Worm (Caenorhabditis elegans) whole organism, L2 larva: Measurements from ENCODE around the gene Y60A3A.23.

ENCODE experiments used
- C34F6.9 ChIP-seq: fragments of 150-350 bp; optimal IDR thresholded peaks from 2 replicates; lab custom pipeline; 2014; ENCODE audit warnings: missing biosample characterization, missing genetic modification characterization
- R02D3.7 ChIP-seq: fragments of 150-350 bp; optimal IDR thresholded peaks from 2 replicates; lab custom pipeline; 2014; ENCODE audit warnings: missing biosample characterization, missing genetic modification characterization
- Y55F3AM.14 ChIP-seq: fragments of 200-800 bp; sonication (Bioruptor generic); optimal IDR thresholded peaks from 2 replicates; lab custom pipeline; 2018; ENCODE audit warnings: mild to moderate bottlenecking, missing genetic modification characterization, missing compliant biosample characterization
- ZK546.5 ChIP-seq: sonication (generic microtip); optimal IDR thresholded peaks from 2 replicates; lab custom pipeline; 2017; ENCODE audit warnings: missing biosample characterization, missing genetic modification characterization
- alr-1 ChIP-seq: fragments of 150-350 bp; optimal IDR thresholded peaks from 2 replicates; lab custom pipeline; 2014; ENCODE audit warnings: missing biosample characterization, missing genetic modification characterization
- aly-2 ChIP-seq: fragments of 150-350 bp; optimal IDR thresholded peaks from 2 replicates; lab custom pipeline; 2014; ENCODE audit warnings: missing biosample characterization, missing genetic modification characterization
- ama-1 ChIP-seq: fragments of 150-350 bp; optimal IDR thresholded peaks from 2 replicates; lab custom pipeline; 2018; ENCODE audit warnings: inconsistent platforms
- ceh-16 ChIP-seq: fragments of 150-350 bp; optimal IDR thresholded peaks from 2 replicates; lab custom pipeline; 2014; ENCODE audit warnings: missing biosample characterization, missing genetic modification characterization
- ceh-82 ChIP-seq: fragments of 150-350 bp; optimal IDR thresholded peaks from 2 replicates; lab custom pipeline; 2014; ENCODE audit warnings: missing biosample characterization, missing genetic modification characterization
- crh-2 ChIP-seq: sonication (generic microtip); optimal IDR thresholded peaks from 2 replicates; lab custom pipeline; 2017; ENCODE audit warnings: missing biosample characterization, missing genetic modification characterization
- dmd-4 ChIP-seq: sonication (generic microtip); optimal IDR thresholded peaks from 2 replicates; lab custom pipeline; 2017; ENCODE audit warnings: missing biosample characterization, missing genetic modification characterization
- egl-27 ChIP-seq: sonication (generic microtip); optimal IDR thresholded peaks from 3 replicates; lab custom pipeline; 2017; ENCODE audit warnings: missing biosample characterization, missing genetic modification reagents, missing genetic modification characterization
- elt-3 ChIP-seq: sonication (generic microtip); optimal IDR thresholded peaks from 2 replicates; lab custom pipeline; 2017; ENCODE audit warnings: missing biosample characterization, missing genetic modification characterization
- gmeb-1 ChIP-seq: fragments of 150-350 bp; optimal IDR thresholded peaks from 2 replicates; lab custom pipeline; 2014; ENCODE audit warnings: missing biosample characterization, missing genetic modification characterization
- lin-11 ChIP-seq: fragments of 150-350 bp; sonication (generic microtip); optimal IDR thresholded peaks from 2 replicates; lab custom pipeline; 2014; ENCODE audit warnings: missing biosample characterization, missing genetic modification characterization, inconsistent platforms, mixed read lengths
- lin-13 ChIP-seq: fragments of 150-350 bp; optimal IDR thresholded peaks from 2 replicates; lab custom pipeline; 2014; ENCODE audit warnings: missing biosample characterization, missing genetic modification reagents, missing genetic modification characterization
- lsy-2 ChIP-seq, 2 experiments: fragments of 150-350 bp in 1 of 2; sonication (generic microtip) in 1 of 2; optimal IDR thresholded peaks; 2 replicates each; lab custom pipeline; 2014 to 2017; ENCODE audit warnings: missing biosample characterization in 2 of 2, missing genetic modification characterization in 2 of 2
- mab-5 ChIP-seq: fragments of 150-350 bp; optimal IDR thresholded peaks from 2 replicates; lab custom pipeline; 2014; ENCODE audit warnings: missing biosample characterization, missing genetic modification characterization
- mbf-1 ChIP-seq: sonication (generic microtip); optimal IDR thresholded peaks from 2 replicates; lab custom pipeline; 2017; ENCODE audit warnings: missing biosample characterization, missing genetic modification characterization
- mdl-1 ChIP-seq, 2 experiments: fragments of 150-350 bp in 1 of 2; sonication (generic microtip) in 1 of 2; optimal IDR thresholded peaks; 2 replicates each; lab custom pipeline; 2017; ENCODE audit warnings: missing biosample characterization in 2 of 2, missing genetic modification characterization in 2 of 2
- nhr-11 ChIP-seq: fragments of 150-350 bp; optimal IDR thresholded peaks from 2 replicates; lab custom pipeline; 2014; ENCODE audit warnings: missing biosample characterization, missing genetic modification characterization
- nhr-12 ChIP-seq: fragments of 150-350 bp; optimal IDR thresholded peaks from 2 replicates; lab custom pipeline; 2014; ENCODE audit warnings: missing biosample characterization, missing genetic modification characterization
- nhr-129 ChIP-seq: fragments of 150-350 bp; optimal IDR thresholded peaks from 2 replicates; lab custom pipeline; 2014; ENCODE audit warnings: missing biosample characterization, missing genetic modification characterization
- nhr-23 ChIP-seq: fragments of 150-350 bp; optimal IDR thresholded peaks from 2 replicates; lab custom pipeline; 2014; ENCODE audit warnings: missing biosample characterization, missing genetic modification reagents, missing genetic modification characterization
- nhr-25 ChIP-seq: fragments of 150-350 bp; sonication (generic microtip); optimal IDR thresholded peaks from 3 replicates; lab custom pipeline; 2014; ENCODE audit warnings: missing biosample characterization, missing genetic modification characterization
- nhr-6 ChIP-seq: fragments of 150-350 bp; optimal IDR thresholded peaks from 2 replicates; lab custom pipeline; 2014; ENCODE audit warnings: missing biosample characterization, missing genetic modification characterization
- sem-4 ChIP-seq: fragments of 150-350 bp; optimal IDR thresholded peaks from 2 replicates; lab custom pipeline; 2014; ENCODE audit warnings: missing biosample characterization, missing genetic modification reagents, missing genetic modification characterization
- skn-1 ChIP-seq: sonication (generic microtip); optimal IDR thresholded peaks from 2 replicates; lab custom pipeline; 2017; ENCODE audit warnings: missing biosample characterization, missing genetic modification characterization
- sma-3 ChIP-seq: sonication (generic microtip); optimal IDR thresholded peaks from 2 replicates; lab custom pipeline; 2016; ENCODE audit warnings: missing genetic modification reagents, missing genetic modification characterization, missing compliant biosample characterization
- unc-39 ChIP-seq: fragments of 150-350 bp; optimal IDR thresholded peaks from 2 replicates; lab custom pipeline; 2014; ENCODE audit warnings: missing biosample characterization, missing genetic modification characterization
- unc-55 ChIP-seq: fragments of 150-350 bp; sonication (generic microtip); optimal IDR thresholded peaks from 3 replicates; lab custom pipeline; 2014; ENCODE audit warnings: missing biosample characterization, missing genetic modification reagents, missing genetic modification characterization
- unc-62 ChIP-seq: fragments of 150-350 bp; optimal IDR thresholded peaks from 2 replicates; lab custom pipeline; 2014; ENCODE audit warnings: missing biosample characterization, missing genetic modification reagents, missing genetic modification characterization
- ztf-1 ChIP-seq: fragments of 200-800 bp; sonication (Bioruptor generic); conservative IDR thresholded peaks from 2 replicates; pipeline ENCODE4 v1.3.6; 2022; ENCODE audit warnings: missing genetic modification characterization, missing compliant biosample characterization
- ztf-4 ChIP-seq: fragments of 150-350 bp; optimal IDR thresholded peaks from 2 replicates; lab custom pipeline; 2014; ENCODE audit warnings: missing biosample characterization, missing genetic modification characterization

Gene Y60A3A.23

DNA sequence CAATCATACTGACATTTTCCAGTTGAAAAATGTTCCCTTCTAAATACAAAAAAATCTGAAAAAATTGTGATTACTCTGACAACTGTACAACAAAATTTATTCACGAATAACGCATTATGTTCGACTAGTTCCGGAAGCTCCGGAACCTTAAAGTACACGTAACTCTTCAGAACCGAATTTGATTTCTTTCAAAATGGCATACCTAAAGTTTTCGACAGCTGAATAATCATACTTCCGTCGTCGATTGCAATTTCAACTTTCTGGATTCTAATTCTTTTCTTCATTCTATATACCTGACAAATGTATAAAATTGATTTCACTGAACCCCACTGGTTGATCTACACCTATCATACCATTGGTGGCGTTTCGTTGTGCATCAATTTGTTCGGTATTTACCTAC is 19.9 kb upstream of the Y60A3A.23 start, which contains the start of gene sri-67:
Gene sri-67 (plus strand): TSS at position 301 of the 400 bp plus-strand sequence.
- TF ChIP-seq ZK546.5 (tag; lab: Kevin White, UChicago): no peak
- TF ChIP-seq ama-1: no peak

- TF ChIP-seq egl-27 (tag; lab: Kevin White, UChicago) (no peak), unc-55 (GFP tag; lab: Kevin White, UChicago) (no peak), C34F6.9 (tag; lab: Kevin White, UChicago) (no peak), nhr-6 (tag; lab: Kevin White, UChicago) (no peak), unc-62 (GFP tag; lab: Kevin White, UChicago) (no peak), lsy-2 (tag; optimal IDR thresholded peaks at IDR 0.05; lab: Kevin White, UChicago) (no peak), sem-4 (tag; lab: Kevin White, UChicago) (no peak), nhr-129 (tag; lab: Kevin White, UChicago) (no peak), mdl-1 (tag; optimal IDR thresholded peaks at IDR 0.05; lab: Kevin White, UChicago) (no peak)
These were observed 13.5 kb upstream of the Y60A3A.23 start, which contains the start of gene Y60A3A.25 for ce11 chrV:19994093-19994492. TSS of gene Y60A3A.25 (minus strand) at chrV:19994193.

DNA sequence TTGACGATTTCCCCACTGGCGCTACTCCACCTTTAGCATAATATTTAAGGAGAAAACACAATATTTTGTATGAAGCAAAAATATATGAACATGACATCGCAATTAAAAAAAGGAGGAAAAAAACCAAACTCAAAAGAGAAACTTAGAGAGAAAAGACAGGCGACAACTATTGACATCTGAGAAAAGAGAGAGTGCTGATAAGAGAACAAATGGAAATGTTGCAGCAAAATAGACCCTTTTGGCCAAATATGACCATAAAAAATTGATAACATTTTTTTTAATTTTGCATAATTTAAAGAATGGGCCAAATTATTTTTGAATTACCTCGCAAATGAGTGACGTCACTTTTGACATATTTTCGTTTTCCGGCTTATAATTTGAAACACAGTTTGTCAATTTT is 12.9 kb upstream of the Y60A3A.23 start:
- TF ChIP-seq mbf-1: no peak
- no peak for TF ChIP-seq lin-13 (GFP tag; lab: Kevin White, UChicago)
- TF ChIP-seq nhr-11: no peak
- no peak for TF ChIP-seq R02D3.7 (tag; lab: Kevin White, UChicago)
- no peak for TF ChIP-seq unc-62 (GFP tag; lab: Kevin White, UChicago)
- no peak for TF ChIP-seq gmeb-1 (tag; lab: Kevin White, UChicago)
- no peak for TF ChIP-seq lsy-2 (tag; optimal IDR thresholded peaks at IDR 0.05; lab: Kevin White, UChicago)
- TF ChIP-seq nhr-25 (tag; lab: Kevin White, UChicago): no peak
- TF ChIP-seq unc-55 (GFP tag; lab: Kevin White, UChicago): no peak
- no peak for TF ChIP-seq aly-2 (tag; lab: Kevin White, UChicago)
- no peak for TF ChIP-seq sma-3
- no peak for TF ChIP-seq nhr-23 (tag; lab: Kevin White, UChicago)
- TF ChIP-seq ama-1: no peak
- no peak for TF ChIP-seq ztf-4 (tag; lab: Kevin White, UChicago)
- no peak for TF ChIP-seq dmd-4
- no peak for TF ChIP-seq Y55F3AM.14 (GFP tag; lab: Kevin White, UChicago)
- no peak for TF ChIP-seq crh-2 (tag; lab: Kevin White, UChicago)

DNA sequence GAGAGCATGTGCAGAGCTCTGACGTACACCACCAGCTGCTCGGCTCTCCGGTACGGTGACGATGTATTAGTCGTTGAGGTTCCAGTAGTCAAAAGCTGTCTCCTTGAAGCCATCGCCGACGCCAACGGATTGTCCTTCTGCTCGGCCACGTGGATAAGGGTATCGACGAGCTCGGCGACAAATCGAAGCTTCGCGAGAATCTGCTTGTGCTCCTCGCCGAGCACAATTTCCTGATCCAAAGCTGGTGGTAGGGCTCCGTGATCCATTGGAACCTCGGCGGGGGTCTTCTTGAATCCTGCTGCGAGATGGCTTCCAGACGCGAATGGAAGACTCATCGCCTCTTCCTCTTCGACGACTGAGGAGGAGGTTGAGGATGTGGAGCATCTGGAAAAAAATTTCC is 10.1 kb upstream of the Y60A3A.23 start:
- no peak for TF ChIP-seq elt-3 (tag; lab: Kevin White, UChicago)
- no peak for TF ChIP-seq nhr-129 (tag; lab: Kevin White, UChicago)
- TF ChIP-seq sem-4 (tag; lab: Kevin White, UChicago): no peak
- no peak for TF ChIP-seq nhr-11
- TF ChIP-seq mdl-1 (tag; optimal IDR thresholded peaks at IDR 0.05; lab: Kevin White, UChicago): no peak
- no peak for TF ChIP-seq skn-1
- no peak for TF ChIP-seq ceh-16 (tag; lab: Kevin White, UChicago)
- TF ChIP-seq ztf-1 (GFP tag; lab: Robert Waterston, UW): no peak
- no peak for TF ChIP-seq nhr-12
- no peak for TF ChIP-seq gmeb-1 (tag; lab: Kevin White, UChicago)
- TF ChIP-seq mab-5 (tag; lab: Kevin White, UChicago): no peak
- TF ChIP-seq unc-55 (GFP tag; lab: Kevin White, UChicago): no peak
- no peak for TF ChIP-seq unc-39 (tag; lab: Kevin White, UChicago)
- no peak for TF ChIP-seq lin-11 (tag; lab: Kevin White, UChicago)
- TF ChIP-seq ceh-82 (tag; lab: Kevin White, UChicago): no peak
- TF ChIP-seq, all 48 proteins: peak for 0

DNA sequence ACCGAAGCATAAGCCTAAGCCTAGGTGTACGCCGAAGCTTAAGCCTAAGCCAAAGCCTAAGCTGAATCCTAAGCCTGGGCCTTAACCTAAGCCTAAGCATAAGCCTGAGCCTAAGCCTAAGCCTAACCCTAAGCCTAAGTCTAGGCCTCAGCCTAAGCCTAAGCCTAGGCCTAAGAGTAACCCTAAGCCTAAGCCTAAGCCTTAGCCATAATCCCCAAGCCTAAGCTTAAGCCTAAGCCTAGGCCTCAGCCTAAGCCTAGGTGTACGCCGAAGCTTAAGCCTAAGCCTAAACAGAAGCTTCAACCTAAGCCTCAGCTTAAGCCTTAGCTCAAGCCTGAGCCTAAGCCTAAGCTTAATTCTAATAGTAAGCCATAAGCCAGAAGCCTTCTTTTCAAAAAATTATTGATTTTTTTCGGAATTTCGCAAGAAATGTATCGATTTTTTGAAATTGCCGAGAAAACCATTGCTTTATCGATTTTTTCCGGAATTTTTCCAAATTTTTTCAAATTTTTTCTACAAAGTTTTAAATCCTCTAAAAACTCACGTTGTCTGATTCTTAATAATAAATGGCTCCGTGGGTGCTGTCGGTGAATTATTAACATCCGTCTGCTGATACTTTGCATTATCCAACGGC is 9.2 kb upstream of the Y60A3A.23 start:
- TF ChIP-seq skn-1 (no peak), ztf-4 (tag; lab: Kevin White, UChicago) (no peak), sem-4 (tag; lab: Kevin White, UChicago) (no peak), alr-1 (tag; lab: Kevin White, UChicago) (no peak), nhr-12 (no peak)
